Fruit fly (Drosophila melanogaster) whole organism, prepupa: ENCODE results near the gene corn.

Source experiments
- Blimp-1 ChIP-seq: fragments of 200-800 bp; sonication (Bioruptor generic); optimal IDR thresholded peaks from 3 replicates; lab custom pipeline; 2017; ENCODE audit warnings: missing biosample characterization, missing genetic modification characterization, mild to moderate bottlenecking, moderate library complexity, missing genetic modification reagents
- CG10631 ChIP-seq: fragments of 200-800 bp; sonication (Bioruptor generic); optimal IDR thresholded peaks from 2 replicates; lab custom pipeline; 2016; ENCODE audit warnings: missing biosample characterization, missing genetic modification characterization
- CG10669 ChIP-seq: fragments of 200-800 bp; sonication (Bioruptor generic); optimal IDR thresholded peaks from 3 replicates; lab custom pipeline; 2018; ENCODE audit warnings: missing biosample characterization, mild to moderate bottlenecking, missing genetic modification characterization, moderate library complexity
- CG11902 ChIP-seq: fragments of 200-800 bp; sonication (Bioruptor generic); optimal IDR thresholded peaks from 3 replicates; lab custom pipeline; 2016; ENCODE audit warnings: missing biosample characterization, missing genetic modification characterization
- CG15336 ChIP-seq: fragments of 200-800 bp; sonication (Bioruptor generic); IDR thresholded peaks from 2 replicates; pipeline ENCODE4 v1.3.6; 2022; ENCODE audit warnings: missing biosample characterization, missing genetic modification characterization
- CG1621 ChIP-seq: fragments of 200-800 bp; sonication (Bioruptor generic); optimal IDR thresholded peaks from 3 replicates; lab custom pipeline; 2018; ENCODE audit warnings: missing biosample characterization, mild to moderate bottlenecking, missing genetic modification characterization
- CG3032 ChIP-seq: fragments of 200-800 bp; optimal IDR thresholded peaks from 2 replicates; lab custom pipeline; 2019; ENCODE audit warnings: missing biosample characterization, mild to moderate bottlenecking, missing genetic modification characterization, moderate library complexity
- CG32006 ChIP-seq: fragments of 200-800 bp; sonication (Bioruptor generic); optimal IDR thresholded peaks from 3 replicates; lab custom pipeline; 2017; ENCODE audit warnings: missing biosample characterization, mild to moderate bottlenecking, missing genetic modification characterization
- CG34406 ChIP-seq: fragments of 200-800 bp; sonication (Bioruptor generic); optimal IDR thresholded peaks from 3 replicates; lab custom pipeline; 2016; ENCODE audit warnings: missing biosample characterization, missing genetic modification characterization
- CG3919 ChIP-seq: fragments of 200-800 bp; sonication (Bioruptor generic); optimal IDR thresholded peaks from 3 replicates; lab custom pipeline; 2016; ENCODE audit warnings: missing biosample characterization, missing genetic modification characterization
- CG4318 ChIP-seq: fragments of 200-800 bp; sonication (Bioruptor generic); optimal IDR thresholded peaks from 3 replicates; lab custom pipeline; 2017; ENCODE audit warnings: missing biosample characterization, mild to moderate bottlenecking, missing genetic modification characterization
- CG6163 ChIP-seq: fragments of 200-800 bp; sonication (Bioruptor generic); IDR thresholded peaks from 3 replicates; pipeline ENCODE4 v1.3.6; 2022; ENCODE audit warnings: missing biosample characterization, missing genetic modification characterization
- CG6276 ChIP-seq: fragments of 200-800 bp; sonication (Bioruptor generic); optimal IDR thresholded peaks from 2 replicates; lab custom pipeline; 2017; ENCODE audit warnings: missing biosample characterization, mild to moderate bottlenecking, missing genetic modification characterization
- CG6808 ChIP-seq: fragments of 200-800 bp; sonication (Bioruptor generic); optimal IDR thresholded peaks from 3 replicates; lab custom pipeline; 2017; ENCODE audit warnings: missing biosample characterization, missing genetic modification characterization, mild to moderate bottlenecking, moderate library complexity, missing genetic modification reagents
- CG6854 ChIP-seq: fragments of 200-800 bp; sonication (Bioruptor generic); optimal IDR thresholded peaks from 2 replicates; lab custom pipeline; 2017; ENCODE audit warnings: missing biosample characterization, mild to moderate bottlenecking, missing genetic modification characterization
- CG7368 ChIP-seq: fragments of 200-800 bp; sonication (Bioruptor generic); optimal IDR thresholded peaks from 3 replicates; lab custom pipeline; 2016; ENCODE audit warnings: missing biosample characterization, missing genetic modification characterization
- CG8119 ChIP-seq: fragments of 200-800 bp; sonication (Bioruptor generic); IDR thresholded peaks from 3 replicates; pipeline ENCODE4 v1.3.6; 2022; ENCODE audit warnings: missing biosample characterization, missing genetic modification characterization
- CG8319 ChIP-seq: fragments of 200-800 bp; sonication (Bioruptor generic); optimal IDR thresholded peaks from 3 replicates; lab custom pipeline; 2016; ENCODE audit warnings: missing biosample characterization, missing genetic modification characterization
- CG8632 ChIP-seq: fragments of 200-800 bp; sonication (Bioruptor generic); optimal IDR thresholded peaks from 3 replicates; lab custom pipeline; 2016; ENCODE audit warnings: missing biosample characterization, missing genetic modification characterization
- CG9139 ChIP-seq: fragments of 200-800 bp; sonication (Bioruptor generic); optimal IDR thresholded peaks from 3 replicates; lab custom pipeline; 2017; ENCODE audit warnings: missing biosample characterization, mild to moderate bottlenecking, missing genetic modification characterization
- Eip78C ChIP-seq: fragments of 200-800 bp; sonication (Bioruptor generic); peaks from one replicate; lab custom pipeline; 2016; ENCODE audit warnings: missing biosample characterization, missing genetic modification characterization
- Eip93F ChIP-seq: fragments of 200-800 bp; sonication (Bioruptor generic); optimal IDR thresholded peaks from 2 replicates; lab custom pipeline; 2016; ENCODE audit warnings: missing biosample characterization, mild to moderate bottlenecking, missing genetic modification characterization
- Ets96B ChIP-seq: fragments of 200-800 bp; optimal IDR thresholded peaks from 2 replicates; lab custom pipeline; 2019; ENCODE audit warnings: missing biosample characterization, mild to moderate bottlenecking, missing genetic modification characterization, moderate library complexity
- Gug ChIP-seq: fragments of 200-800 bp; sonication (Bioruptor generic); IDR thresholded peaks from 2 replicates; pipeline ENCODE4 v1.3.6; 2022; ENCODE audit warnings: missing biosample characterization, missing genetic modification characterization
- Hr4 ChIP-seq: fragments of 200-800 bp; sonication (Bioruptor generic); optimal IDR thresholded peaks from 3 replicates; lab custom pipeline; 2016; ENCODE audit warnings: missing biosample characterization, missing genetic modification characterization
- Lpt ChIP-seq: fragments of 200-800 bp; sonication (Bioruptor generic); optimal IDR thresholded peaks from 3 replicates; lab custom pipeline; 2016; ENCODE audit warnings: missing biosample characterization, missing genetic modification characterization
- Met ChIP-seq: fragments of 200-800 bp; sonication (Bioruptor generic); optimal IDR thresholded peaks from 3 replicates; lab custom pipeline; 2016; ENCODE audit warnings: missing biosample characterization, missing genetic modification characterization
- Smox ChIP-seq: fragments of 200-800 bp; sonication (Bioruptor generic); optimal IDR thresholded peaks from 3 replicates; lab custom pipeline; 2016; ENCODE audit warnings: missing biosample characterization, missing genetic modification characterization
- Sox15 ChIP-seq: fragments of 200-800 bp; sonication (Bioruptor generic); optimal IDR thresholded peaks from 3 replicates; lab custom pipeline; 2016; ENCODE audit warnings: missing biosample characterization, missing genetic modification characterization
- acj6 ChIP-seq: fragments of 200-800 bp; sonication (Bioruptor generic); optimal IDR thresholded peaks from 3 replicates; lab custom pipeline; 2016; ENCODE audit warnings: missing biosample characterization, missing genetic modification characterization
- dac ChIP-seq: fragments of 200-800 bp; sonication (Bioruptor generic); optimal IDR thresholded peaks from 2 replicates; lab custom pipeline; 2017; ENCODE audit warnings: missing biosample characterization, mild to moderate bottlenecking, missing genetic modification characterization
- dsx ChIP-seq: fragments of 200-800 bp; optimal IDR thresholded peaks from 3 replicates; lab custom pipeline; 2019; ENCODE audit warnings: missing biosample characterization, mild to moderate bottlenecking, missing genetic modification characterization, moderate library complexity; ENCODE audit not compliant: poor library complexity, severe bottlenecking
- eg ChIP-seq: fragments of 200-800 bp; sonication (Bioruptor generic); IDR thresholded peaks from 3 replicates; pipeline ENCODE4 v1.3.6; 2022; ENCODE audit warnings: missing biosample characterization, missing genetic modification characterization
- esn ChIP-seq: fragments of 200-800 bp; sonication (Bioruptor generic); optimal IDR thresholded peaks from 2 replicates; lab custom pipeline; 2016; ENCODE audit warnings: missing biosample characterization, mild to moderate bottlenecking, missing genetic modification characterization, moderate library complexity
- fd59A ChIP-seq: fragments of 200-800 bp; sonication (Bioruptor generic); optimal IDR thresholded peaks from 2 replicates; lab custom pipeline; 2017; ENCODE audit warnings: missing biosample characterization, mild to moderate bottlenecking, missing genetic modification characterization, missing genetic modification reagents
- fkh ChIP-seq: fragments of 200-800 bp; sonication (Bioruptor generic); optimal IDR thresholded peaks from 3 replicates; lab custom pipeline; 2017; ENCODE audit warnings: missing biosample characterization, mild to moderate bottlenecking, missing genetic modification characterization, moderate library complexity
- net ChIP-seq: fragments of 200-800 bp; sonication (Bioruptor generic); optimal IDR thresholded peaks from 3 replicates; lab custom pipeline; 2016; ENCODE audit warnings: missing biosample characterization, missing genetic modification characterization
- salr ChIP-seq, 2 experiments: fragments of 200-800 bp; sonication (Bioruptor generic); optimal IDR thresholded peaks; 3 replicates each; lab custom pipeline; 2016 to 2018; ENCODE audit warnings: missing biosample characterization in 2 of 2, missing genetic modification characterization in 2 of 2, mild to moderate bottlenecking in 1 of 2
- spab ChIP-seq: fragments of 200-800 bp; sonication (Bioruptor generic); optimal IDR thresholded peaks from 2 replicates; lab custom pipeline; 2017; ENCODE audit warnings: missing biosample characterization, mild to moderate bottlenecking, missing genetic modification characterization, missing genetic modification reagents
- ss ChIP-seq, 2 experiments: fragments of 200-800 bp; sonication (Bioruptor generic); optimal IDR thresholded peaks; 2 replicates in 1 of 2; 3 replicates in 1 of 2; lab custom pipeline; 2017 to 2018; ENCODE audit warnings: mild to moderate bottlenecking in 2 of 2, missing biosample characterization in 2 of 2, missing genetic modification characterization in 2 of 2, moderate library complexity in 1 of 2
- svp ChIP-seq: fragments of 200-800 bp; sonication (Bioruptor generic); peaks from one replicate; lab custom pipeline; 2016; ENCODE audit warnings: missing biosample characterization, missing genetic modification characterization
- vri ChIP-seq: fragments of 200-800 bp; sonication (Bioruptor generic); optimal IDR thresholded peaks from 3 replicates; lab custom pipeline; 2016; ENCODE audit warnings: missing biosample characterization, mild to moderate bottlenecking, missing genetic modification characterization

corn gene

DNA sequence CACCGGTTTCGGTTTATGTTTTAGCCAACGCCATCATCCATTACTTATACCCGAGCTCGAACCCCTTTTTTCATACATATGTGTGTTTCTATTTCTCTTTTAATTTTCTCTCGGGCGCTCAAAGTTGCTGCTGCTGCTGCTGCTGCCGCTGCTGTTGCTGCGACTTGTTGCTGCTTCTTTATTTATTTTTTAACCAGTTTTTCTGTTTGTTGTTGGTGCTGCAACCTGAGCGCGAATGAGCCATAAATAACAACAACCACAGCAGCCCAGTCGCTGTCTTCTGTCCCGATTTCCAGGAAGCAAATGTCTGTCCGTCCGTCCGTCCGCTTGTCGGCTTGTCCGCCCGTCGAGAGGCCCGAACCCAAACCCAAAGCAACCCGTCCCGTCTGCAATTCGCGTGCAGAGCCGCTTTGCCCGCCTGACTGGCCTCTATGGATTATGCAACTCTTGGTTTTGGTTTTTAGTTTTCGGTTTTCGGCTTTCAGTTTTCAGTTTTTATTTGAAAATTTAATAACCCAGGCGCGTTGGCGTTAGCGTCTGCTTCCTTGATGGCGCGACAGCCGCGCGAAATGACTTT, 19.2 kb downstream of the corn start:
- peak; percentile 17 for TF ChIP-seq dsx (GFP tag; lab: Kevin White, UChicago)
- TF ChIP-seq fkh (GFP tag; lab: Kevin White, UChicago), result no peak
- no peak for TF ChIP-seq fd59A
- peak in 1 of 2 experiments; percentile 57 for TF ChIP-seq ss (GFP tag; optimal IDR thresholded peaks at IDR 0.05; lab: Kevin White, UChicago)
- peak; percentile 88 for TF ChIP-seq vri (GFP tag; lab: Kevin White, UChicago)
- no peak for TF ChIP-seq Met (GFP tag; lab: Kevin White, UChicago)
- TF ChIP-seq Lpt (GFP tag; lab: Kevin White, UChicago), result peak; percentile 47
- TF ChIP-seq CG8319 (GFP tag; lab: Kevin White, UChicago), result no peak
- 0 out of 3 replicates have a peak, but pooled peaks have one; percentile 18 for TF ChIP-seq eg (GFP tag; lab: Robert Waterston, UW)
- TF ChIP-seq CG6854 (GFP tag; lab: Kevin White, UChicago), result peak; percentile 51
- TF ChIP-seq dac (GFP tag; lab: Kevin White, UChicago), result no peak
- 0 out of 3 replicates have a peak, but pooled peaks have one; percentile 37 for TF ChIP-seq CG6163

DNA sequence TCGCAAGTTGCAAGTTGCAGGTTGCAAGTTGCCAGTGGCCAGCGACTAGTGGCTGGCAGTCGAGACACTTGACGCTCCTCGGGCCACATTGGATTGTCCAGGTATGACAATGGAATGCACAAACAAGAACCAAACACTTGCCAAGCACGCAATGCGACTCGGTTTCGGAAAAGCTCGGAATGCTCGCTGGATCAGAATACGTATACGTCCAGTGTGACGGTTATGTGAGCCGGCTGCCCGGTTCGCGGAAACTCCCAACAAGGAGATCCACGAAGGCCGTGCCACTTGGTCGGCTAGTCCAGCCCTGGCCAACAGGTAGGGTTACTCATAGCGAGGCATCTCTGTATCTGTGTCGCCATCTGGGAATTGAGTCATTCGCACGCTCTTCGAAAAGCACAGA, 20.2 kb downstream of the corn start:
- TF ChIP-seq Sox15 (GFP tag; lab: Kevin White, UChicago), result no peak
- TF ChIP-seq CG32006, result peak; percentile 20
- TF ChIP-seq Hr4 (GFP tag; lab: Kevin White, UChicago), result no peak
- TF ChIP-seq ss (GFP tag; optimal IDR thresholded peaks at IDR 0.05; lab: Kevin White, UChicago), result peak; percentile 24 to 66
- peak; percentile 30; the same call in 1 of the 3 replicates for TF ChIP-seq CG8119 (GFP tag; lab: Robert Waterston, UW)
- no peak for TF ChIP-seq CG9139
- TF ChIP-seq CG6808 (GFP tag; lab: Kevin White, UChicago), result peak; percentile 6
- peak; percentile 28; the same call in 1 of the 3 replicates for TF ChIP-seq CG6163
- no peak for TF ChIP-seq CG8632 (GFP tag; lab: Kevin White, UChicago)
- peak; percentile 21 for TF ChIP-seq CG1621 (tag; lab: Kevin White, UChicago)
- TF ChIP-seq Eip93F (GFP tag; lab: Kevin White, UChicago), result no peak
- TF ChIP-seq esn (GFP tag; lab: Kevin White, UChicago), result no peak
- TF ChIP-seq Met (GFP tag; lab: Kevin White, UChicago), result no peak
- TF ChIP-seq CG11902 (GFP tag; lab: Kevin White, UChicago), result no peak
- peak; percentile 19 for TF ChIP-seq Eip78C
- TF ChIP-seq CG6276 (GFP tag; lab: Kevin White, UChicago), result peak; percentile 6
- TF ChIP-seq net (GFP tag; lab: Kevin White, UChicago), result no peak
- TF ChIP-seq CG10631 (GFP tag; lab: Kevin White, UChicago), result no peak

DNA sequence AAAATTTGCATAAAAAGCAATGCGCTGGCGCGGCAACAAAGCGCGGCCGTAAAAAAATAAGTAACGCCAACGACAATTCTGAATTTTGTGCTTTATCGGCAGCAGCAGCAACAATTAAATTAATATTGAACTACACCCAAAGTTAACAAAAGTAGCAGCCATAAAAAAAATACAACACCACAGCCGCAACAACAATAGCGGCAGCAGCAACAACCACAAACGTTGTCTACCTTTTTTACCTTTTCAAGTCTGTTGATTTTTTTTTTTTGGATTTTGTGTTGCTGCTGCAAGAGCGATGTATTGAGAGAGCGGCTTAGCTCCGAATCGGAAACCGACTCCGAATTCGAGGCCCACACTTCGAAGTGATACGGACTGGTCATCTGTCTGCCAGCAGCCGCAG, 22.1 kb downstream of the corn start:
- TF ChIP-seq spab, result peak; percentile 58
- TF ChIP-seq CG10669 (GFP tag; lab: Kevin White, UChicago), result peak; percentile 40
- TF ChIP-seq salr (GFP tag; optimal IDR thresholded peaks at IDR 0.05; lab: Kevin White, UChicago), result peak in 1 of 2 experiments; percentile 3
- TF ChIP-seq CG1621 (tag; lab: Kevin White, UChicago), result peak; percentile 50
- TF ChIP-seq CG3919 (GFP tag; lab: Kevin White, UChicago), result no peak
- TF ChIP-seq ss (GFP tag; optimal IDR thresholded peaks at IDR 0.05; lab: Kevin White, UChicago), result peak; percentile 36 to 77
- TF ChIP-seq CG8319 (GFP tag; lab: Kevin White, UChicago), result no peak
- TF ChIP-seq CG32006, result peak; percentile 4
- TF ChIP-seq Ets96B (tag; lab: Kevin White, UChicago), result peak; percentile 14
- peak; percentile 85 for TF ChIP-seq CG6163
- TF ChIP-seq eg (GFP tag; lab: Robert Waterston, UW), result peak; percentile 82
- TF ChIP-seq Smox (GFP tag; lab: Kevin White, UChicago), result no peak
- peak; percentile 39 for TF ChIP-seq CG6276 (GFP tag; lab: Kevin White, UChicago)
- TF ChIP-seq CG8119 (GFP tag; lab: Robert Waterston, UW), result peak; percentile 36; the same call in 1 of the 3 replicates
- peak; percentile 37 for TF ChIP-seq Eip78C
- TF ChIP-seq CG15336 (GFP tag; lab: Robert Waterston, UW), result peak; percentile 23; the same call in 1 of the 2 replicates
- TF ChIP-seq CG7368 (GFP tag; lab: Kevin White, UChicago), result peak; percentile 10
- TF ChIP-seq acj6 (GFP tag; lab: Kevin White, UChicago), result no peak
- TF ChIP-seq svp (GFP tag; lab: Kevin White, UChicago), result no peak
- no peak for TF ChIP-seq CG3032 (tag; lab: Kevin White, UChicago)
- TF ChIP-seq CG4318 (GFP tag; lab: Kevin White, UChicago), result no peak
- peak; percentile 11; the same call in 1 of the 2 replicates for TF ChIP-seq Gug (GFP tag; lab: Robert Waterston, UW)
- peak; percentile 73 for TF ChIP-seq CG6808 (GFP tag; lab: Kevin White, UChicago)
- TF ChIP-seq CG34406 (GFP tag; lab: Kevin White, UChicago), result peak; percentile 9
- peak; percentile 53 for TF ChIP-seq CG9139
- TF ChIP-seq Blimp-1 (GFP tag; lab: Kevin White, UChicago), result no peak
- peak; percentile 10 for TF ChIP-seq fd59A
